Worm (Caenorhabditis elegans): Measurements from ENCODE around the gene F31B12.3.

F31B12.3 gene

ce11 chrX:10780542-10781266 is 39.7 kb downstream of the F31B12.3 start:
- TF ChIP-seq R02D3.7 (tag; optimal IDR thresholded peaks at IDR 0.05) (no peak), mbf-1 (tag; optimal IDR thresholded peaks at IDR 0.05) (no peak), nhr-237 (tag; optimal IDR thresholded peaks at IDR 0.05) (no peak), ZK546.5 (tag; optimal IDR thresholded peaks at IDR 0.05) (no peak), crh-2 (tag; optimal IDR thresholded peaks at IDR 0.05) (peak; percentile 6), lsy-2 (tag; optimal IDR thresholded peaks at IDR 0.05) (no peak), snpc-4 (tag; optimal IDR thresholded peaks at IDR 0.05) (no peak), fos-1 (tag; optimal IDR thresholded peaks at IDR 0.05) (peak; percentile 33), gmeb-1 (tag; optimal IDR thresholded peaks at IDR 0.05) (peak; percentile 11), nhr-129 (tag; optimal IDR thresholded peaks at IDR 0.05) (peak; percentile 23)

ce11 chrX:10774865-10775264 is 45.5 kb downstream of the F31B12.3 start:
- TF ChIP-seq alr-1 (tag; optimal IDR thresholded peaks at IDR 0.05) = no peak
- no peak for TF ChIP-seq elt-1 (tag; optimal IDR thresholded peaks at IDR 0.05)
- TF ChIP-seq sem-4 (tag; optimal IDR thresholded peaks at IDR 0.05) = no peak

- TF ChIP-seq mdl-1 (tag; optimal IDR thresholded peaks at IDR 0.05) (no peak), C34F6.9 (tag; optimal IDR thresholded peaks at IDR 0.05) (no peak), nhr-21 (tag; optimal IDR thresholded peaks at IDR 0.05) (peak; percentile 67), blmp-1 (tag; optimal IDR thresholded peaks at IDR 0.05; ENCODE audit: insufficient read depth) (peak; percentile 90), ztf-4 (tag; optimal IDR thresholded peaks at IDR 0.05) (peak; percentile 26), peb-1 (tag; optimal IDR thresholded peaks at IDR 0.05) (no peak), nhr-12 (tag; optimal IDR thresholded peaks at IDR 0.05) (no peak), gmeb-1 (tag; optimal IDR thresholded peaks at IDR 0.05) (peak; percentile 50), lsy-2 (tag; optimal IDR thresholded peaks at IDR 0.05) (peak in 1 of 2 experiments; percentile 20), lin-39 (tag; optimal IDR thresholded peaks at IDR 0.05) (no peak), sma-3 (GFP tag; optimal IDR thresholded peaks at IDR 0.05) (peak; percentile 83), zag-1 (tag; optimal IDR thresholded peaks at IDR 0.05) (no peak), nhr-77 (tag; optimal IDR thresholded peaks at IDR 0.05) (no peak), sma-9 (GFP tag; optimal IDR thresholded peaks at IDR 0.05) (peak; percentile 98), sma-9 (tag; optimal IDR thresholded peaks at IDR 0.05) (no peak), lin-11 (tag; optimal IDR thresholded peaks at IDR 0.05) (no peak), sem-4 (tag; optimal IDR thresholded peaks at IDR 0.05) (peak; percentile 30), crh-2 (tag; optimal IDR thresholded peaks at IDR 0.05) (peak; percentile 77), elt-3 (tag; optimal IDR thresholded peaks at IDR 0.05) (no peak), elt-1 (tag; optimal IDR thresholded peaks at IDR 0.05) (no peak), Y55F3AM.14 (GFP tag; optimal IDR thresholded peaks at IDR 0.05) (no peak), nhr-25 (tag; optimal IDR thresholded peaks at IDR 0.05) (peak; percentile 92), fos-1 (tag; optimal IDR thresholded peaks at IDR 0.05) (no peak), lin-13 (GFP tag; optimal IDR thresholded peaks at IDR 0.05) (no peak)
Measured at ce11 chrX:10772763-10773162, 47.6 kb downstream of the F31B12.3 start.

ce11 chrX:10772165-10772584 is 48.2 kb downstream of the F31B12.3 start:
- no peak for TF ChIP-seq ceh-82 (tag; optimal IDR thresholded peaks at IDR 0.05)
- TF ChIP-seq F13H6.1 (tag; optimal IDR thresholded peaks at IDR 0.05) = peak; percentile 89
- no peak for TF ChIP-seq mbf-1 (tag; optimal IDR thresholded peaks at IDR 0.05)
- TF ChIP-seq ztf-11 (tag; optimal IDR thresholded peaks at IDR 0.05) = no peak
- TF ChIP-seq nhr-6 (tag; optimal IDR thresholded peaks at IDR 0.05) = peak; percentile 47
- no peak for TF ChIP-seq ZK546.5 (tag; optimal IDR thresholded peaks at IDR 0.05)
- no peak for TF ChIP-seq unc-39 (tag; optimal IDR thresholded peaks at IDR 0.05)
- TF ChIP-seq lin-13 (GFP tag; optimal IDR thresholded peaks at IDR 0.05) = peak; percentile 6
- TF ChIP-seq aly-2 (tag; optimal IDR thresholded peaks at IDR 0.05) = no peak
- TF ChIP-seq Y55F3AM.14 (GFP tag; optimal IDR thresholded peaks at IDR 0.05) = no peak
- TF ChIP-seq nhr-10 (tag; optimal IDR thresholded peaks at IDR 0.05) = no peak
- peak; percentile 18 for TF ChIP-seq blmp-1 (tag; optimal IDR thresholded peaks at IDR 0.05; ENCODE audit: insufficient read depth)
- peak; percentile 68 for TF ChIP-seq nhr-21 (tag; optimal IDR thresholded peaks at IDR 0.05)
- TF ChIP-seq mab-5 (tag; optimal IDR thresholded peaks at IDR 0.05) = no peak
- no peak for TF ChIP-seq elt-3 (tag; optimal IDR thresholded peaks at IDR 0.05)
- TF ChIP-seq nhr-23 (tag; optimal IDR thresholded peaks at IDR 0.05) = no peak
- TF ChIP-seq mdl-1 (tag; optimal IDR thresholded peaks at IDR 0.05) = peak in 1 of 2 experiments; percentile 20
- TF ChIP-seq sma-3 (GFP tag; optimal IDR thresholded peaks at IDR 0.05) = peak; percentile 85
- no peak for TF ChIP-seq alr-1 (tag; optimal IDR thresholded peaks at IDR 0.05)
- no peak for TF ChIP-seq ceh-16 (tag; optimal IDR thresholded peaks at IDR 0.05)
- TF ChIP-seq zag-1 (tag; optimal IDR thresholded peaks at IDR 0.05) = no peak
- no peak for TF ChIP-seq R02D3.7 (tag; optimal IDR thresholded peaks at IDR 0.05)
- TF ChIP-seq unc-62 (GFP tag; optimal IDR thresholded peaks at IDR 0.05) = no peak
- TF ChIP-seq nhr-77 (tag; optimal IDR thresholded peaks at IDR 0.05) = no peak
- TF ChIP-seq elt-1 (tag; optimal IDR thresholded peaks at IDR 0.05) = no peak
- TF ChIP-seq skn-1 (tag; optimal IDR thresholded peaks at IDR 0.05) = no peak
- peak in 1 of 2 experiments; percentile 73 for TF ChIP-seq lsy-2 (tag; optimal IDR thresholded peaks at IDR 0.05)
- TF ChIP-seq ama-1 (optimal IDR thresholded peaks at IDR 0.05) = peak; percentile 50
- TF ChIP-seq lin-39 (tag; optimal IDR thresholded peaks at IDR 0.05) = peak; percentile 9
- TF ChIP-seq nhr-12 (tag; optimal IDR thresholded peaks at IDR 0.05) = no peak
- TF ChIP-seq dmd-4 (tag; optimal IDR thresholded peaks at IDR 0.05) = no peak
- TF ChIP-seq snpc-4 (tag; optimal IDR thresholded peaks at IDR 0.05) = no peak
- TF ChIP-seq sem-4 (tag; optimal IDR thresholded peaks at IDR 0.05) = peak; percentile 59
